Worm (Caenorhabditis elegans): ENCODE measurements around the gene fbxa-7.

DNA sequence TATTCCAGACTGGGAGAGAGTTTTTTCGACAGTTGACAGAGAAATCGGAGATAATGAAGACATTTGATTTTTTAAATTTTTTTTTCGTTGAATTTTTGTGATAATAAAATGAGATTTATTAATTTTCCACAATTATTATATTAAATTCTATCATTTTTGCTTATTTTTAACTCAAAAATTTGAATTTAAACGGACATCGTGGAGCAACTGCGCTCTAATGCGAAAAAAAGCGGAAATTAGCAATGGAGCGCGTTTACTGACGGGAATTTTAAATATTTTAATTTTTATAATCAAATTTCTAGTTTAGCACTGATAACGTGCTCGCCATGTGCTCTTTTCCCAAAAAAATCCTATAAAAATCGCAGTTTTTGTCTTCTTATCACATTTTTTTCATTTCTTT, 40.1 kb downstream of the fbxa-7 start, which contains the start of gene C39B5.14:
- TF ChIP-seq lsy-2 (tag; optimal IDR thresholded peaks at IDR 0.05) (no peak), zip-8 (tag; optimal IDR thresholded peaks at IDR 0.05) (no peak), ztf-11 (tag; optimal IDR thresholded peaks at IDR 0.05) (no peak), nhr-2 (tag; optimal IDR thresholded peaks at IDR 0.05) (no peak), elt-3 (tag; optimal IDR thresholded peaks at IDR 0.05) (no peak), nhr-237 (tag; optimal IDR thresholded peaks at IDR 0.05) (no peak), ceh-39 (tag; optimal IDR thresholded peaks at IDR 0.05) (no peak), snpc-4 (tag; optimal IDR thresholded peaks at IDR 0.05) (no peak)
